Worm (Caenorhabditis elegans) whole organism, L3 larva: ENCODE results near the gene par-5.

Source experiments
- R02D3.7 ChIP-seq: fragments of 150-350 bp; optimal IDR thresholded peaks from 2 replicates; lab custom pipeline; 2014; ENCODE audit warnings: missing biosample characterization, missing genetic modification characterization
- ZK546.5 ChIP-seq: sonication (generic microtip); optimal IDR thresholded peaks from 2 replicates; lab custom pipeline; 2017; ENCODE audit warnings: missing biosample characterization, missing genetic modification characterization
- aly-2 ChIP-seq: fragments of 150-350 bp; optimal IDR thresholded peaks from 2 replicates; lab custom pipeline; 2014; ENCODE audit warnings: missing biosample characterization, missing genetic modification characterization
- ama-1 ChIP-seq: fragments of 150-350 bp; optimal IDR thresholded peaks from 2 replicates; lab custom pipeline; 2018
- ceh-16 ChIP-seq: sonication (generic microtip); optimal IDR thresholded peaks from 2 replicates; lab custom pipeline; 2017; ENCODE audit warnings: missing biosample characterization, missing genetic modification characterization
- ceh-28 ChIP-seq: fragments of 150-350 bp; optimal IDR thresholded peaks from 2 replicates; lab custom pipeline; 2014; ENCODE audit warnings: missing biosample characterization, missing genetic modification reagents, missing genetic modification characterization
- ceh-82 ChIP-seq: fragments of 150-350 bp; optimal IDR thresholded peaks from 2 replicates; lab custom pipeline; 2014; ENCODE audit warnings: missing biosample characterization, missing genetic modification characterization
- ceh-9 ChIP-seq: sonication (generic microtip); optimal IDR thresholded peaks from 2 replicates; lab custom pipeline; 2018; ENCODE audit warnings: missing biosample characterization, missing genetic modification characterization
- daf-12 ChIP-seq: fragments of 150-350 bp; optimal IDR thresholded peaks from 2 replicates; lab custom pipeline; 2014; ENCODE audit warnings: missing biosample characterization, missing genetic modification reagents, missing genetic modification characterization
- egl-27 ChIP-seq: sonication (generic microtip); optimal IDR thresholded peaks from 4 replicates; lab custom pipeline; 2017; ENCODE audit warnings: missing biosample characterization, missing genetic modification reagents, missing genetic modification characterization
- egl-5 ChIP-seq: fragments of 150-350 bp; optimal IDR thresholded peaks from 2 replicates; lab custom pipeline; 2017; ENCODE audit warnings: missing biosample characterization, missing genetic modification reagents, missing genetic modification characterization, inconsistent platforms
- elt-1 ChIP-seq: fragments of 150-350 bp; optimal IDR thresholded peaks from 2 replicates; lab custom pipeline; 2014; ENCODE audit warnings: missing biosample characterization, missing genetic modification characterization
- elt-2 ChIP-seq: sonication (generic microtip); optimal IDR thresholded peaks from 2 replicates; lab custom pipeline; 2016; ENCODE audit warnings: missing genetic modification reagents, mild to moderate bottlenecking, missing genetic modification characterization, missing compliant biosample characterization
- elt-3 ChIP-seq, 3 experiments: fragments of 150-350 bp in 1 of 3; sonication (generic microtip) in 2 of 3; optimal IDR thresholded peaks; 2 replicates in 2 of 3; 4 replicates in 1 of 3; lab custom pipeline; 2014 to 2017; ENCODE audit warnings: missing biosample characterization in 3 of 3, missing genetic modification characterization in 3 of 3
- eor-1 ChIP-seq, 2 experiments: fragments of 150-350 bp; optimal IDR thresholded peaks; 2 replicates each; lab custom pipeline; 2014 to 2018; ENCODE audit warnings: missing biosample characterization in 2 of 2, missing genetic modification characterization in 2 of 2
- fkh-10 ChIP-seq: sonication (generic microtip); optimal IDR thresholded peaks from 2 replicates; lab custom pipeline; 2017; ENCODE audit warnings: missing biosample characterization, missing genetic modification reagents, missing genetic modification characterization
- fkh-2 ChIP-seq: fragments of 150-350 bp; optimal IDR thresholded peaks from 2 replicates; lab custom pipeline; 2014; ENCODE audit warnings: missing biosample characterization, missing genetic modification reagents, missing genetic modification characterization
- fos-1 ChIP-seq: fragments of 150-350 bp; optimal IDR thresholded peaks from 2 replicates; lab custom pipeline; 2014; ENCODE audit warnings: missing biosample characterization, missing genetic modification characterization
- hmg-11 ChIP-seq: sonication (generic microtip); optimal IDR thresholded peaks from 2 replicates; lab custom pipeline; 2016; ENCODE audit warnings: missing genetic modification characterization, missing compliant biosample characterization
- jun-1 ChIP-seq: fragments of 150-350 bp; optimal IDR thresholded peaks from 2 replicates; lab custom pipeline; 2014; ENCODE audit warnings: missing biosample characterization, missing genetic modification reagents, missing genetic modification characterization
- lin-15B ChIP-seq: fragments of 150-350 bp; optimal IDR thresholded peaks from 2 replicates; lab custom pipeline; 2014; ENCODE audit warnings: missing biosample characterization, missing genetic modification characterization
- lin-39 ChIP-seq: fragments of 150-350 bp; optimal IDR thresholded peaks from 2 replicates; lab custom pipeline; 2018; ENCODE audit warnings: missing biosample characterization, missing genetic modification reagents, missing genetic modification characterization
- lsy-12 ChIP-seq: sonication (generic microtip); optimal IDR thresholded peaks from 2 replicates; lab custom pipeline; 2016; ENCODE audit warnings: mild to moderate bottlenecking, missing genetic modification characterization, missing compliant biosample characterization
- mdl-1 ChIP-seq: fragments of 150-350 bp; optimal IDR thresholded peaks from 2 replicates; lab custom pipeline; 2014; ENCODE audit warnings: missing biosample characterization, missing genetic modification characterization
- mml-1 ChIP-seq: fragments of 150-350 bp; sonication (generic microtip); optimal IDR thresholded peaks from 3 replicates; lab custom pipeline; 2014; ENCODE audit warnings: missing biosample characterization, missing genetic modification characterization
- nfya-1 ChIP-seq: sonication (generic microtip); optimal IDR thresholded peaks from 2 replicates; lab custom pipeline; 2017; ENCODE audit warnings: missing genetic modification characterization, mild to moderate bottlenecking, missing compliant biosample characterization, antibody characterized with exemption, moderate library complexity; ENCODE audit not compliant: insufficient read depth
- nhr-11 ChIP-seq: fragments of 150-350 bp; optimal IDR thresholded peaks from 2 replicates; lab custom pipeline; 2014; ENCODE audit warnings: missing biosample characterization, missing genetic modification characterization
- nhr-12 ChIP-seq: fragments of 150-350 bp; optimal IDR thresholded peaks from 2 replicates; lab custom pipeline; 2014; ENCODE audit warnings: missing biosample characterization, missing genetic modification characterization
- nhr-23 ChIP-seq: fragments of 150-350 bp; optimal IDR thresholded peaks from 2 replicates; lab custom pipeline; 2014; ENCODE audit warnings: missing biosample characterization, missing genetic modification reagents, missing genetic modification characterization
- nhr-237 ChIP-seq: fragments of 150-350 bp; optimal IDR thresholded peaks from 2 replicates; lab custom pipeline; 2014; ENCODE audit warnings: missing biosample characterization, missing genetic modification characterization
- nhr-25 ChIP-seq: sonication (generic microtip); optimal IDR thresholded peaks from 2 replicates; lab custom pipeline; 2017; ENCODE audit warnings: missing biosample characterization, missing genetic modification characterization
- nhr-28 ChIP-seq: fragments of 150-350 bp; optimal IDR thresholded peaks from 2 replicates; lab custom pipeline; 2014; ENCODE audit warnings: missing biosample characterization, missing genetic modification characterization
- nhr-43 ChIP-seq: sonication (generic microtip); optimal IDR thresholded peaks from 2 replicates; lab custom pipeline; 2016; ENCODE audit warnings: mild to moderate bottlenecking, missing genetic modification characterization, missing compliant biosample characterization; ENCODE audit not compliant: poor library complexity, severe bottlenecking
- nhr-67 ChIP-seq: fragments of 150-350 bp; optimal IDR thresholded peaks from 2 replicates; lab custom pipeline; 2014; ENCODE audit warnings: missing biosample characterization, missing genetic modification characterization
- nhr-76 ChIP-seq: fragments of 150-350 bp; sonication (generic microtip); optimal IDR thresholded peaks from 5 replicates; lab custom pipeline; 2014; ENCODE audit warnings: missing biosample characterization, missing genetic modification characterization
- nhr-77 ChIP-seq: fragments of 150-350 bp; optimal IDR thresholded peaks from 2 replicates; lab custom pipeline; 2014; ENCODE audit warnings: missing biosample characterization, missing genetic modification characterization
- pha-4 ChIP-seq: fragments of 150-350 bp; optimal IDR thresholded peaks from 2 replicates; lab custom pipeline; 2014; ENCODE audit warnings: missing biosample characterization, missing genetic modification reagents, missing genetic modification characterization
- pqm-1 ChIP-seq: fragments of 150-350 bp; optimal IDR thresholded peaks from 2 replicates; lab custom pipeline; 2017; ENCODE audit warnings: missing biosample characterization, missing genetic modification characterization, inconsistent platforms
- sea-2 ChIP-seq: fragments of 150-350 bp; sonication (generic microtip); optimal IDR thresholded peaks from 4 replicates; lab custom pipeline; 2014; ENCODE audit warnings: missing biosample characterization, missing genetic modification reagents, missing genetic modification characterization
- skn-1 ChIP-seq: fragments of 150-350 bp; optimal IDR thresholded peaks from 2 replicates; lab custom pipeline; 2014; ENCODE audit warnings: missing biosample characterization, missing genetic modification characterization
- snpc-4 ChIP-seq: fragments of 150-350 bp; optimal IDR thresholded peaks from 2 replicates; lab custom pipeline; 2014; ENCODE audit warnings: missing biosample characterization, missing genetic modification characterization
- tbx-2 ChIP-seq: sonication (generic microtip); optimal IDR thresholded peaks from 2 replicates; lab custom pipeline; 2016; ENCODE audit warnings: mild to moderate bottlenecking, missing genetic modification characterization, missing compliant biosample characterization
- unc-39 ChIP-seq: sonication (generic microtip); optimal IDR thresholded peaks from 4 replicates; lab custom pipeline; 2017; ENCODE audit warnings: missing biosample characterization, missing genetic modification characterization
- unc-62 ChIP-seq: fragments of 150-350 bp; sonication (generic microtip); optimal IDR thresholded peaks from 4 replicates; lab custom pipeline; 2014; ENCODE audit warnings: missing biosample characterization, missing genetic modification reagents, missing genetic modification characterization
- zag-1 ChIP-seq: fragments of 150-350 bp; optimal IDR thresholded peaks from 2 replicates; lab custom pipeline; 2014; ENCODE audit warnings: missing biosample characterization, missing genetic modification characterization
- ztf-11 ChIP-seq: fragments of 150-350 bp; optimal IDR thresholded peaks from 2 replicates; lab custom pipeline; 2014; ENCODE audit warnings: missing biosample characterization, missing genetic modification characterization
- ztf-4 ChIP-seq: fragments of 150-350 bp; optimal IDR thresholded peaks from 2 replicates; lab custom pipeline; 2014; ENCODE audit warnings: missing biosample characterization, missing genetic modification characterization

The par-5 gene

ce11 chrIV:11857159-11857565 is 35.4 kb upstream of the par-5 start:
- no peak for TF ChIP-seq ztf-11 (tag; lab: Kevin White, UChicago)
- TF ChIP-seq fos-1: no peak
- peak; percentile 98 for TF ChIP-seq nfya-1 (tag; lab: Kevin White, UChicago)
- TF ChIP-seq unc-39 (tag; lab: Kevin White, UChicago): no peak
- peak; percentile 35 for TF ChIP-seq lsy-12 (tag; lab: Kevin White, UChicago)
- no peak for TF ChIP-seq nhr-12 (tag; lab: Kevin White, UChicago)
- TF ChIP-seq ceh-9 (tag; lab: Kevin White, UChicago): no peak
- TF ChIP-seq ZK546.5 (tag; lab: Kevin White, UChicago): no peak
- peak; percentile 37 for TF ChIP-seq ceh-28 (tag; lab: Kevin White, UChicago)
- TF ChIP-seq nhr-76 (tag; lab: Kevin White, UChicago): no peak
- TF ChIP-seq eor-1 (tag; optimal IDR thresholded peaks at IDR 0.05; lab: Kevin White, UChicago): no peak
- peak; percentile 43 for TF ChIP-seq elt-2 (tag; lab: Kevin White, UChicago)
- no peak for TF ChIP-seq elt-3 (tag; optimal IDR thresholded peaks at IDR 0.05; lab: Kevin White, UChicago)
- TF ChIP-seq nhr-25 (tag; lab: Kevin White, UChicago): no peak
- peak; percentile 79 for TF ChIP-seq snpc-4 (tag; lab: Kevin White, UChicago)
- no peak for TF ChIP-seq zag-1 (tag; lab: Kevin White, UChicago)
- TF ChIP-seq mml-1 (tag; lab: Kevin White, UChicago): no peak
- TF ChIP-seq pqm-1 (tag; lab: Kevin White, UChicago): no peak
- TF ChIP-seq nhr-11 (tag; lab: Kevin White, UChicago): peak; percentile 65
- no peak for TF ChIP-seq nhr-43
- TF ChIP-seq nhr-77 (tag; lab: Kevin White, UChicago): no peak
- TF ChIP-seq ztf-4: no peak
- TF ChIP-seq nhr-67 (tag; lab: Kevin White, UChicago): no peak
- TF ChIP-seq nhr-23: peak; percentile 5
- peak; percentile 76 for TF ChIP-seq ama-1 (lab: Kevin White, UChicago)
- TF ChIP-seq skn-1 (tag; lab: Kevin White, UChicago): peak; percentile 51
- peak; percentile 25 for TF ChIP-seq egl-5 (tag; lab: Kevin White, UChicago)
- peak; percentile 29 for TF ChIP-seq tbx-2 (tag; lab: Kevin White, UChicago)
- peak; percentile 66 for TF ChIP-seq fkh-10 (GFP tag; lab: Kevin White, UChicago)
- peak; percentile 20 for TF ChIP-seq egl-27
- no peak for TF ChIP-seq ceh-82 (tag; lab: Kevin White, UChicago)
- no peak for TF ChIP-seq daf-12 (tag; lab: Kevin White, UChicago)
- TF ChIP-seq nhr-28 (tag; lab: Kevin White, UChicago): no peak
- peak; percentile 77 for TF ChIP-seq lin-39 (tag; lab: Kevin White, UChicago)
- peak; percentile 61 for TF ChIP-seq elt-1
- peak; percentile 74 for TF ChIP-seq pha-4 (tag; lab: Kevin White, UChicago)
- peak; percentile 89 for TF ChIP-seq lin-15B (tag; lab: Kevin White, UChicago)
- peak; percentile 75 for TF ChIP-seq hmg-11 (tag; lab: Kevin White, UChicago)
- TF ChIP-seq aly-2 (tag; lab: Kevin White, UChicago): no peak
- TF ChIP-seq R02D3.7: no peak
- TF ChIP-seq jun-1 (tag; lab: Kevin White, UChicago): peak; percentile 60
- no peak for TF ChIP-seq sea-2 (GFP tag; lab: Kevin White, UChicago)
- no peak for TF ChIP-seq fkh-2 (tag; lab: Kevin White, UChicago)
- TF ChIP-seq nhr-237 (tag; lab: Kevin White, UChicago): no peak
- TF ChIP-seq unc-62: no peak
- no peak for TF ChIP-seq mdl-1 (tag; lab: Kevin White, UChicago)
- no peak for TF ChIP-seq ceh-16 (tag; lab: Kevin White, UChicago)
